Worm (Caenorhabditis elegans): ENCODE results near the gene F54A3.5.
A peak's percentile ranks its signal among the peaks of the same experiment; 100 is the strongest.

Gene F54A3.5

DNA sequence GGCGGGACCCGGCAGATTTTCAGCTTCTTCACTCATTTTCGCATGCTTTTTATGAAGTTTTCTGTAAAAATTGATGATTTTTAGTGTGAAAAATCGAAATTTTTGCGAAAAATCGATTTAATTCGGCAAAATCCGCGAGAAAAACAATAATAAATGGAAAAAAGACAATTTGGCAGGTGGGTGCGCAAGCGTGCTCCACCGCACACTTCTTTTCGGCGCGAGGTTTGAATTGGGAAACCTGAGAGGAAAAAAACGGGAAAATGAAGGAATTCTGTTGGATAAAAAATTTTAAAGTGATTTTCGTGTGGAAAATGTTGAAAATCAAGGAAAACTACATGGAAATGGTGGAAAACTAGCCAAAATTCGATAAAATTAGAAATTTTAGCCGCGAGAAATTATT lies 21.4 kb downstream of the F54A3.5 start, which contains the start of gene Y59C2A.2 (continued):
- no peak for TF ChIP-seq ceh-90 (tag; optimal IDR thresholded peaks at IDR 0.05)
- TF ChIP-seq nhr-237 (tag; optimal IDR thresholded peaks at IDR 0.05): no peak
- no peak for TF ChIP-seq lin-39 (tag; optimal IDR thresholded peaks at IDR 0.05)
- peak; percentile 58 for TF ChIP-seq C16A3.4 (tag; optimal IDR thresholded peaks at IDR 0.05)
- peak; percentile 26 for TF ChIP-seq lin-15B (tag; optimal IDR thresholded peaks at IDR 0.05)
- no peak for TF ChIP-seq fkh-4 (tag; optimal IDR thresholded peaks at IDR 0.05; ENCODE audit: borderline replicate concordance)
- peak; percentile 19 for TF ChIP-seq mep-1 (tag; optimal IDR thresholded peaks at IDR 0.05)
- peak; percentile 22; the same call in 1 of the 2 replicates for TF ChIP-seq isw-1 (GFP tag; IDR thresholded peaks at IDR 0.05)
- TF ChIP-seq ceh-88 (GFP tag; IDR thresholded peaks at IDR 0.05): no peak
- peak; percentile 4 for TF ChIP-seq unc-86 (tag; optimal IDR thresholded peaks at IDR 0.05)
- peak; percentile 61 for TF ChIP-seq nhr-85 (tag)
- no peak for TF ChIP-seq unc-130 (tag; optimal IDR thresholded peaks at IDR 0.05)
- peak; percentile 88 to 94 (median 93) for TF ChIP-seq dpl-1 (GFP tag; optimal IDR thresholded peaks at IDR 0.05)
- TF ChIP-seq lin-13 (GFP tag; optimal IDR thresholded peaks at IDR 0.05): peak; percentile 48
- no peak for TF ChIP-seq unc-62 (GFP tag; optimal IDR thresholded peaks at IDR 0.05)
- TF ChIP-seq skn-1 (tag; optimal IDR thresholded peaks at IDR 0.05): peak; percentile 42
- peak; percentile 62 to 78 for TF ChIP-seq lsy-2 (tag; optimal IDR thresholded peaks at IDR 0.05)
- TF ChIP-seq fkh-8 (tag; optimal IDR thresholded peaks at IDR 0.05): peak; percentile 23
- TF ChIP-seq jun-1 (tag; optimal IDR thresholded peaks at IDR 0.05): peak; percentile 6
- no peak for TF ChIP-seq C34B4.2 (tag; optimal IDR thresholded peaks at IDR 0.05)
- peak in 1 of 2 experiments; percentile 22 for TF ChIP-seq mdl-1 (tag; optimal IDR thresholded peaks at IDR 0.05)
- no peak for TF ChIP-seq nhr-11 (tag; optimal IDR thresholded peaks at IDR 0.05)
- TF ChIP-seq grh-1 (GFP tag; IDR thresholded peaks at IDR 0.05): 0 out of 2 replicates have a peak, but pooled peaks have one; percentile 32
- peak; percentile 45 for TF ChIP-seq tbx-2 (tag; optimal IDR thresholded peaks at IDR 0.05)

DNA sequence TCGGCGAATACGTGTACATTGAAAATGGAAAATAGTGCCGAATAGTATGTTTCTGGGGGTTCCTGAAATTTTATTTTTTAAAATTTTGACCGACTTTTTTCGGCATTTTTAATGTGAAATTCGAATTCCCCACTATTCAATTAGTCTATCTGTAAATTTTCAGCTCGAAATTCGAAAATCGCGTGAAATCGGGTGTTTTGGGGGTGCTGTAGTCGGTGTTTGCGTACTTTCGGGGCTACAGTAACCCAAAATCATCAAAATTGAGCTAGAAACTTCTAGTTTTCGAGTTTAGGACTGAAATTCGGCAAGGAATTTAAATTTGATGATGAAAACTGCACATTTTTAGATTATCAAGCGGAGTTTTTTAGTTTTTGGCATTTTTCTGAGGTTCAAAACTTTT lies 23.4 kb downstream of the F54A3.5 start:
- TF ChIP-seq zip-4 (GFP tag; optimal IDR thresholded peaks at IDR 0.05) (no peak), pax-3 (tag; optimal IDR thresholded peaks at IDR 0.05) (no peak), sptf-1 (tag; optimal IDR thresholded peaks at IDR 0.05) (no peak), ets-5 (GFP tag; IDR thresholded peaks at IDR 0.05) (no peak)

DNA sequence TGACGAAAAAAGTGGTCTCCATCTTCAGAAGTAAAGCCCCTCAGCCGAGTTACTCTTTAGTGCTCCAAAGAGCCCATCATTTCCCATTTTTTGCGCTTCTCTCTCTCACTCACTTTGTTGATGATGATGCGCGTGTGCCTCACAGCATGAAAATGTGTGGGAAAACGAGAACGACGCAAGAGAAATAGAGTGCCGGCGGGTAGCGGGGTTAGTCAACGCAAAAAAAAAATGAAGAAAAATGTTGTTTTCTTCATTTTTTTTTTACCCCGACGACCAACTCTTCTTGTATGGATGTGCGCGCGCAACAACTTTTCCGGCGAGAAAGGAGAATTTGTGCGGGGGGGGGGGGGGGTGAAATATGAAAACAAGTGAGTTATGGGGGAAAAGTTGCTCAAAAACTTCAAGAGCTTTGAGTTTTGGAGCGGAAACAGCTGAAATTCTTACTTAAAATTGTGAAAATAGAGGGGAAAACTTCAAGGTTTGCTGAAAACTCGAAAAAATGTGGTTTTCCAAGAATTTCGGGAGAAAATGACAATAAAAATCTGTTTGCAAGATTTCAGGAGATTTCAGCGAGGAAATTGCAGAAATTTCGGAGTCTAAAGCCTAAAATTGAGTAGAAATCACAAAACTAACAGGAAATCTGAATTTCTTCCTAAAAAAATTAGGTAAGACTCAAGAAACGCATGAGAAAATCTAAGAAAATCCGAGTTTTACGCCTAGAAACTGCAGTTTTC lies 27.8 kb downstream of the F54A3.5 start, which contains the start of gene C33C12.1:
Gene C33C12.1, plus strand, starts transcription at position 684 of the 734 bp plus-strand sequence.
- TF ChIP-seq fkh-8 (tag; optimal IDR thresholded peaks at IDR 0.05): peak; percentile 13
- TF ChIP-seq pqm-1 (tag; optimal IDR thresholded peaks at IDR 0.05): no peak
- peak; percentile 4 to 16 for TF ChIP-seq efl-1 (optimal IDR thresholded peaks at IDR 0.05)
- peak in 1 of 2 experiments; percentile 82 for TF ChIP-seq efl-1 (GFP tag; optimal IDR thresholded peaks at IDR 0.05 in 1 of 2)
- TF ChIP-seq nhr-47 (tag; optimal IDR thresholded peaks at IDR 0.05): no peak
- TF ChIP-seq fkh-10 (GFP tag; optimal IDR thresholded peaks at IDR 0.05): peak; percentile 18
- no peak for TF ChIP-seq mep-1 (tag; optimal IDR thresholded peaks at IDR 0.05)
- TF ChIP-seq lin-15B (tag; optimal IDR thresholded peaks at IDR 0.05): no peak
- peak in 1 of 3 experiments; percentile 34 for TF ChIP-seq ceh-82 (tag; optimal IDR thresholded peaks at IDR 0.05)
- TF ChIP-seq sox-4 (tag; optimal IDR thresholded peaks at IDR 0.05): no peak
- TF ChIP-seq unc-86 (tag; optimal IDR thresholded peaks at IDR 0.05): no peak
- no peak for TF ChIP-seq unc-30 (tag; optimal IDR thresholded peaks at IDR 0.05)
- no peak for TF ChIP-seq aly-2 (tag; optimal IDR thresholded peaks at IDR 0.05)
- peak in 1 of 2 experiments; percentile 10 for TF ChIP-seq lsy-2 (tag; optimal IDR thresholded peaks at IDR 0.05)
- no peak for TF ChIP-seq irx-1 (tag; optimal IDR thresholded peaks at IDR 0.05)
- TF ChIP-seq lin-14 (GFP tag; optimal IDR thresholded peaks at IDR 0.05): peak; percentile 80
- TF ChIP-seq dpl-1 (GFP tag; optimal IDR thresholded peaks at IDR 0.05): peak in 1 of 3 experiments; percentile 22

Measured in whole organism, L1 larva.